Fruit fly (Drosophila melanogaster) whole organism, pupa: ENCODE results near the gene Kcmf1.

ENCODE experiments used
- CG10348 ChIP-seq: fragments of 200-800 bp; sonication (Bioruptor generic); IDR thresholded peaks from 2 replicates; pipeline ENCODE4 v1.3.6; 2022; ENCODE audit warnings: missing biosample characterization, missing genetic modification characterization
- CG12605 ChIP-seq: fragments of 200-800 bp; sonication (Bioruptor generic); IDR thresholded peaks from 2 replicates; pipeline ENCODE4 v1.3.6; 2022; ENCODE audit warnings: missing biosample characterization, missing genetic modification characterization
- CG13204 ChIP-seq: fragments of 200-800 bp; sonication (Bioruptor generic); optimal IDR thresholded peaks from 2 replicates; lab custom pipeline; 2018; ENCODE audit warnings: missing biosample characterization, mild to moderate bottlenecking, missing genetic modification characterization, moderate library complexity
- CG14655 ChIP-seq: fragments of 200-800 bp; sonication (Bioruptor generic); optimal IDR thresholded peaks from 3 replicates; lab custom pipeline; 2017; ENCODE audit warnings: mild to moderate bottlenecking, missing biosample characterization, missing genetic modification reagents, missing genetic modification characterization
- CG15710 ChIP-seq: fragments of 200-800 bp; sonication (Bioruptor generic); optimal IDR thresholded peaks from 2 replicates; lab custom pipeline; 2018; ENCODE audit warnings: missing biosample characterization, mild to moderate bottlenecking, missing genetic modification characterization, moderate library complexity
- CG17806 ChIP-seq: fragments of 200-800 bp; sonication (Bioruptor generic); optimal IDR thresholded peaks from 2 replicates; lab custom pipeline; 2018; ENCODE audit warnings: missing biosample characterization, mild to moderate bottlenecking, missing genetic modification characterization, moderate library complexity
- CG32121 ChIP-seq: fragments of 200-800 bp; sonication (Bioruptor generic); IDR thresholded peaks from 2 replicates; pipeline ENCODE4 v1.3.6; 2022; ENCODE audit warnings: missing biosample characterization, missing genetic modification characterization
- CG34367 ChIP-seq: fragments of 200-800 bp; sonication (Bioruptor generic); optimal IDR thresholded peaks from 2 replicates; lab custom pipeline; 2018; ENCODE audit warnings: missing biosample characterization, mild to moderate bottlenecking, missing genetic modification characterization
- CG4496 ChIP-seq: fragments of 200-800 bp; sonication (Bioruptor generic); IDR thresholded peaks from 3 replicates; pipeline ENCODE4 v1.3.6; 2022; ENCODE audit warnings: missing biosample characterization, missing genetic modification characterization
- CG8159 ChIP-seq: fragments of 200-800 bp; sonication (Bioruptor generic); optimal IDR thresholded peaks from 3 replicates; lab custom pipeline; 2018; ENCODE audit warnings: missing biosample characterization, mild to moderate bottlenecking, missing genetic modification characterization, moderate library complexity
- CG8301 ChIP-seq: fragments of 200-800 bp; sonication (Bioruptor generic); optimal IDR thresholded peaks from 2 replicates; lab custom pipeline; 2018; ENCODE audit warnings: missing biosample characterization, mild to moderate bottlenecking, missing genetic modification characterization
- CG9948 ChIP-seq: fragments of 200-800 bp; sonication (Bioruptor generic); optimal IDR thresholded peaks from 2 replicates; lab custom pipeline; 2018; ENCODE audit warnings: missing biosample characterization, mild to moderate bottlenecking, missing genetic modification characterization, moderate library complexity
- D1 ChIP-seq: fragments of 200-800 bp; sonication (Bioruptor generic); optimal IDR thresholded peaks from 2 replicates; lab custom pipeline; 2018; ENCODE audit warnings: missing biosample characterization, mild to moderate bottlenecking, missing genetic modification characterization, moderate library complexity
- EcR ChIP-seq: fragments of 200-800 bp; sonication (Bioruptor generic); optimal IDR thresholded peaks from 3 replicates; lab custom pipeline; 2019; ENCODE audit warnings: missing biosample characterization, missing genetic modification characterization, mild to moderate bottlenecking, moderate library complexity, missing genetic modification reagents
- Ets98B ChIP-seq: fragments of 200-800 bp; sonication (Bioruptor generic); IDR thresholded peaks from 2 replicates; pipeline ENCODE4 v1.3.6; 2022; ENCODE audit warnings: missing biosample characterization, missing genetic modification characterization
- Pif1A ChIP-seq: fragments of 200-800 bp; sonication (Bioruptor generic); optimal IDR thresholded peaks from 3 replicates; lab custom pipeline; 2016; ENCODE audit warnings: missing biosample characterization, missing genetic modification characterization
- Pif1B ChIP-seq: fragments of 200-800 bp; sonication (Bioruptor generic); optimal IDR thresholded peaks from 3 replicates; lab custom pipeline; 2016; ENCODE audit warnings: missing biosample characterization, missing genetic modification characterization
- Snoo ChIP-seq: fragments of 200-800 bp; sonication (Bioruptor generic); optimal IDR thresholded peaks from 3 replicates; lab custom pipeline; 2017; ENCODE audit warnings: missing biosample characterization, mild to moderate bottlenecking, missing genetic modification characterization, inconsistent platforms
- fd96Ca ChIP-seq: fragments of 200-800 bp; sonication (Bioruptor generic); IDR thresholded peaks from 3 replicates; pipeline ENCODE4 v1.3.6; 2022; ENCODE audit warnings: missing biosample characterization, missing genetic modification characterization
- gl ChIP-seq: fragments of 200-800 bp; sonication (Bioruptor generic); optimal IDR thresholded peaks from 2 replicates; lab custom pipeline; 2018; ENCODE audit warnings: missing biosample characterization, mild to moderate bottlenecking, missing genetic modification characterization
- rn ChIP-seq: fragments of 200-800 bp; sonication (Bioruptor generic); IDR thresholded peaks from 2 replicates; pipeline ENCODE4 v1.3.6; 2022; ENCODE audit warnings: missing biosample characterization, missing genetic modification characterization

Gene Kcmf1

DNA sequence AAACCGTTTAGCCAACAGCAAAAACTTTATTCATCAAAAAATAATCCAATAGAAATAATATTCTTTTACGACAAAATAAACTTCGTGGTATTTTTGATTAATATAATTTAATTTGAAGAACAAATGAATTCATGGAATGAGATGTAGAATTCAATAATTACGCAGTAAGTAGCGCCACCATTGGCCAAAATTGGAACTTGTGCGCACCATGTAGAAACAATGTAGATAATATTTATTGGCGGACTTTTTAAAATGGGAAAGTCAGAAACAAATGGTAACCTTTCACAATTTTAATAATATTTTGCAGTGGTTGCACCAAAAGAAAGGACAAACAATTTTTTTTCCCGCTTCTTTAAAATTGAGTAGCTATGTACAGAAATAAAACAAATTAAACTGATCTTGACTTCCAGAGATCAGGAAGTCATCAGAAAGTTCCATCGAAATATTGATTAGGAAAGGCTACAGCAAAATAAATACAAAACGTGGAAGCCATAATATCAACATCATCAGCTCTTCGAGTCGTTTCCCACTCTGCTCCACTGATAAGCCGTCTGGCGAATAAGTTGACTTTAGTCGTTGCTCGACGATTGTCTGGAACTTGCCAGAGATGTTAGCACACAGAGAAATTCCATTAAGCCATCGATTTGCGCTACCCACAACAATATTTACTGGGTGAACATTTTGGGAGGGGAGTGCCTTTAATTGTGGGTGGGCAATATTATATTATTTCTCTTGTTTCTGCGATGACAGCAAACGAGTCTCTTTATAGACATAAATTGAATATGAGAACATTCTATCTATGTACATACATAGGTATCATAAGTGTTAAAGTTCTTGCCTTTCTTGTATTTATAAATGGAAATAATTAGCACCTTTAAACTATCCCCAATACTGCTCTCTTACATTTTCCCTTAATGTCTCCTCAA lies 34.6 kb downstream of the Kcmf1 start:
- peak; percentile 17 for TF ChIP-seq CG8159 (tag; lab: Kevin White, UChicago)
- TF ChIP-seq fd96Ca (GFP tag; lab: Robert Waterston, UW): peak; percentile 24; the same call in 1 of the 3 replicates
- peak; percentile 63 for TF ChIP-seq D1 (tag; lab: Kevin White, UChicago)
- TF ChIP-seq CG12605 (GFP tag; lab: Robert Waterston, UW): peak; percentile 15; the same call in 1 of the 2 replicates
- no peak for TF ChIP-seq CG15710 (tag; lab: Kevin White, UChicago)
- peak; percentile 9 for TF ChIP-seq gl
- peak; percentile 18 for TF ChIP-seq Snoo (tag; lab: Kevin White, UChicago)
- no peak for TF ChIP-seq rn (GFP tag; lab: Robert Waterston, UW)
- no peak for TF ChIP-seq CG17806 (tag; lab: Kevin White, UChicago)
- no peak for TF ChIP-seq CG34367 (tag; lab: Kevin White, UChicago)
- TF ChIP-seq EcR (GFP tag; lab: Kevin White, UChicago): no peak
- TF ChIP-seq CG8301 (tag; lab: Kevin White, UChicago): peak; percentile 19
- TF ChIP-seq, all 21 proteins: peak for 7

DNA sequence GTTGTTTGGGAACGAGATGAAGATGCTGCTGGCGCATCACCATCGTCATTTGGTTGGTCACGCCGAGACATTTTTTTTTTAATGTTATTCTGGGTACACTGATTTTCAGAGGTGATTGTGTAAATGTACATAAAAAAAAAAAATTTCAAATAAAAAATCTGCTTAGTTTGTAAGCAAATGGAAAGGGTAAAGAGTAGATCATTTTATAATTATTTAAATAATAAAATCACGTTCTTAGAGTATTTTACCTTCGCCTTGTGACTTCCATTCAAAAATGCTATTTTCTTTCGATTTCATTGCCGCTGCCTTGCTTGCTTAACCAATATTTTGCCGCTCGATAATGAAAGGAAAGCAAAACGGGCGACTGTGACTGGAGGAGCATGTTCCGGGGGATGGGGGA lies 35.9 kb downstream of the Kcmf1 start:
- TF ChIP-seq rn (GFP tag; lab: Robert Waterston, UW) (no peak), Ets98B (GFP tag; lab: Robert Waterston, UW) (no peak), CG8159 (tag; lab: Kevin White, UChicago) (peak; percentile 74), Snoo (tag; lab: Kevin White, UChicago) (peak; percentile 84), CG17806 (tag; lab: Kevin White, UChicago) (peak; percentile 47), Pif1B (GFP tag; lab: Kevin White, UChicago) (peak; percentile 55), CG15710 (tag; lab: Kevin White, UChicago) (peak; percentile 74), CG34367 (tag; lab: Kevin White, UChicago) (peak; percentile 20), D1 (tag; lab: Kevin White, UChicago) (peak; percentile 8), CG9948 (tag; lab: Kevin White, UChicago) (peak; percentile 46), CG13204 (GFP tag; lab: Kevin White, UChicago) (peak; percentile 4), CG10348 (GFP tag; lab: Robert Waterston, UW) (no peak), Pif1A (GFP tag; lab: Kevin White, UChicago) (peak; percentile 38), CG14655 (GFP tag; lab: Kevin White, UChicago) (no peak)

DNA sequence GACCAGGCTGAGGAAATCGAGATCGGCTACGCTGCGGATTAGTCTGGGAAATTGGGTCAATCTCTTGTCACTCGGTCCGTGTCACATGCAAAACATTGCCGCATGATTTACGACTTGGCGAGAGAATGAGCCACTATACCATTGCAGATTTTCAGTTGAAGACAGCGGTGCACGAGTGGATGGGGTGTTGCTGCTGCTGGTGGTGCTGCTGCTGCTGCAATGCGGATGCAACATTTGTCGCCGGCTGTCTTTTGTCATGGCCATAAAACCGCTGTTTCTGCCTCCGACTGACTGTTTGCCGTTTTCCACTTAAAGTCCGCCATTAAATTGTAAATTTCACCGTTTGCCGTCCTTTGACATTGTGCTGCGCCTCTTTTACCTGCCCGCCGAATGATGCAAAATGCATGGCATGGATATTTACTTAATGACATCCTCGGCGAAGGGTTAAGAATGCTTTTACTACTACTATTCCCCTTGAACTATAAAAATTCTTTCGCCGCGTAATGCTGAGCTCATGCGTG lies 38.6 kb downstream of the Kcmf1 start:
- TF ChIP-seq CG9948 (tag; lab: Kevin White, UChicago) (no peak), CG34367 (tag; lab: Kevin White, UChicago) (no peak), CG8301 (tag; lab: Kevin White, UChicago) (no peak), EcR (GFP tag; lab: Kevin White, UChicago) (no peak), Snoo (tag; lab: Kevin White, UChicago) (no peak), CG12605 (GFP tag; lab: Robert Waterston, UW) (no peak), CG10348 (GFP tag; lab: Robert Waterston, UW) (no peak), gl (no peak)
- TF ChIP-seq, all 21 proteins: peak for 0

DNA sequence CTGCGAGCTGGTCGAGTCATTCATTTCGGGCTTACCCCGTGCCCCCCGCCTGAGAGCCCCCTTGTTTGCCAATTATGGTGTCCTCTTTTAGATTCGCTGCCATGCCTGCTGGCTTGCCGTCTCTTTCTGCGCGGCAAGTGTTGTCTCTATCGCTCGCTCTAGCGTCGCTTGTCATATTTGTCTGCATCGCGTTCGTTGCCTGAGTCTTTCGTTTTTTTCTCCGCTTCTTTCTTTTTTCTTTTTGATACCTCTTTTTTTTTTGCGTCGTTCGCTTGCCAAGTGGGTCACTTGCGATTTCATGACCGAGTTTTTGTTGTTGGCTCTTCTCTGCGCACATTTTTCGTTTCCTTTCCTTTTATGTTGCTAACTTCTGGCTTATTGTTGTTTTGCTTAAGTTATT lies 42.9 kb downstream of the Kcmf1 start:
- TF ChIP-seq CG8301 (tag; lab: Kevin White, UChicago) (peak; percentile 29), Snoo (tag; lab: Kevin White, UChicago) (peak; percentile 29), D1 (tag; lab: Kevin White, UChicago) (no peak), gl (no peak), CG17806 (tag; lab: Kevin White, UChicago) (no peak), EcR (GFP tag; lab: Kevin White, UChicago) (peak; percentile 11), CG14655 (GFP tag; lab: Kevin White, UChicago) (peak; percentile 30), CG9948 (tag; lab: Kevin White, UChicago) (peak; percentile 26), CG13204 (GFP tag; lab: Kevin White, UChicago) (peak; percentile 60), CG32121 (GFP tag; lab: Robert Waterston, UW) (no peak), fd96Ca (GFP tag; lab: Robert Waterston, UW) (peak; percentile 68; the same call in 2 of the 3 replicates), CG10348 (GFP tag; lab: Robert Waterston, UW) (no peak), CG4496 (peak; percentile 66; the same call in 1 of the 3 replicates), rn (GFP tag; lab: Robert Waterston, UW) (0 out of 2 replicates have a peak, but pooled peaks have one; percentile 4), CG12605 (GFP tag; lab: Robert Waterston, UW) (peak; percentile 78), CG34367 (tag; lab: Kevin White, UChicago) (peak; percentile 22), CG8159 (tag; lab: Kevin White, UChicago) (peak; percentile 18), Pif1B (GFP tag; lab: Kevin White, UChicago) (no peak), CG15710 (tag; lab: Kevin White, UChicago) (peak; percentile 28), Pif1A (GFP tag; lab: Kevin White, UChicago) (peak; percentile 58), Ets98B (GFP tag; lab: Robert Waterston, UW) (peak; percentile 67)

DNA sequence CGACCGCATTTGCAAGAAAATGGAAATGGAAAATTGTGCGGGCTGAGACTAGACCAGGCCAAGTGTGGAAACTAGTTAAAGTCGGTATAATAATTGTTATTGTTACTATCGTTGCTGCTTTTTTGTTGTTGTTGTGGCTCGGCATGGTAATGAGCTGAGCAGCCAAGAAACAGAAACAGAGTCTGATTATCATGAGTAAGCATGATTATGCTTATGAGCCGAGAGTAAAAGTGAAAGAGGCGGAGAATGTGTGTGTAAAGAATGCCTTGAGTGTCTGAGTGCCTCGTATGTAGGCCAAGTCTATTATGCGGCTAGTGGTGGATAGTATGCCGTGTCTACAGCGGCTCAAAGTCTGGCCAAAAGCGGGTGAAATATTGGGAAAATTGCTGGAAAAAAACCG lies 44.0 kb downstream of the Kcmf1 start:
- TF ChIP-seq fd96Ca (GFP tag; lab: Robert Waterston, UW) (no peak), CG15710 (tag; lab: Kevin White, UChicago) (no peak), CG8301 (tag; lab: Kevin White, UChicago) (no peak), rn (GFP tag; lab: Robert Waterston, UW) (no peak), CG14655 (GFP tag; lab: Kevin White, UChicago) (no peak), CG34367 (tag; lab: Kevin White, UChicago) (no peak), CG8159 (tag; lab: Kevin White, UChicago) (no peak), gl (no peak), EcR (GFP tag; lab: Kevin White, UChicago) (no peak), D1 (tag; lab: Kevin White, UChicago) (no peak), CG13204 (GFP tag; lab: Kevin White, UChicago) (no peak), Pif1A (GFP tag; lab: Kevin White, UChicago) (no peak), CG12605 (GFP tag; lab: Robert Waterston, UW) (no peak), Snoo (tag; lab: Kevin White, UChicago) (no peak), CG32121 (GFP tag; lab: Robert Waterston, UW) (no peak), CG4496 (no peak), CG10348 (GFP tag; lab: Robert Waterston, UW) (no peak), CG17806 (tag; lab: Kevin White, UChicago) (no peak), Ets98B (GFP tag; lab: Robert Waterston, UW) (no peak), CG9948 (tag; lab: Kevin White, UChicago) (no peak)
